Worm (Caenorhabditis elegans) whole organism, L4/young adult: ENCODE results near the gene mksr-1.

Experiments
- W03F9.2 ChIP-seq: fragments of 150-350 bp; optimal IDR thresholded peaks from 2 replicates; lab custom pipeline; 2014; ENCODE audit warnings: missing biosample characterization, missing genetic modification characterization
- dao-5 ChIP-seq: sonication (generic microtip); optimal IDR thresholded peaks from 2 replicates; lab custom pipeline; 2016; ENCODE audit warnings: missing genotype, missing genetic modification characterization, moderate library complexity, missing compliant biosample characterization
- him-1 ChIP-seq: sonication (generic microtip); optimal IDR thresholded peaks from 2 replicates; lab custom pipeline; 2016; ENCODE audit warnings: missing genotype, missing genetic modification reagents, missing genetic modification characterization, missing compliant biosample characterization

- TF ChIP-seq him-1 (tag; lab: Kevin White, UChicago): no peak
- no peak for TF ChIP-seq dao-5 (tag; lab: Kevin White, UChicago)
- TF ChIP-seq W03F9.2: no peak
Measured at ce11 chrX:1026722-1027121, 42.2 kb downstream of the mksr-1 start.
